Worm (Caenorhabditis elegans) whole organism, L3 larva: ENCODE results near the gene rpn-13.

Experiments
- R02D3.7 ChIP-seq: fragments of 150-350 bp; optimal IDR thresholded peaks from 2 replicates; lab custom pipeline; 2014; ENCODE audit warnings: missing biosample characterization, missing genetic modification characterization
- ama-1 ChIP-seq: fragments of 150-350 bp; optimal IDR thresholded peaks from 2 replicates; lab custom pipeline; 2018
- egl-27 ChIP-seq: sonication (generic microtip); optimal IDR thresholded peaks from 4 replicates; lab custom pipeline; 2017; ENCODE audit warnings: missing biosample characterization, missing genetic modification reagents, missing genetic modification characterization
- elt-2 ChIP-seq: sonication (generic microtip); optimal IDR thresholded peaks from 2 replicates; lab custom pipeline; 2016; ENCODE audit warnings: missing genetic modification reagents, mild to moderate bottlenecking, missing genetic modification characterization, missing compliant biosample characterization
- elt-3 ChIP-seq, 3 experiments: fragments of 150-350 bp in 1 of 3; sonication (generic microtip) in 2 of 3; optimal IDR thresholded peaks; 2 replicates in 2 of 3; 4 replicates in 1 of 3; lab custom pipeline; 2014 to 2017; ENCODE audit warnings: missing biosample characterization in 3 of 3, missing genetic modification characterization in 3 of 3
- fos-1 ChIP-seq: fragments of 150-350 bp; optimal IDR thresholded peaks from 2 replicates; lab custom pipeline; 2014; ENCODE audit warnings: missing biosample characterization, missing genetic modification characterization
- nfya-1 ChIP-seq: sonication (generic microtip); optimal IDR thresholded peaks from 2 replicates; lab custom pipeline; 2017; ENCODE audit warnings: missing genetic modification characterization, mild to moderate bottlenecking, missing compliant biosample characterization, antibody characterized with exemption, moderate library complexity; ENCODE audit not compliant: insufficient read depth
- nhr-77 ChIP-seq: fragments of 150-350 bp; optimal IDR thresholded peaks from 2 replicates; lab custom pipeline; 2014; ENCODE audit warnings: missing biosample characterization, missing genetic modification characterization
- pqm-1 ChIP-seq: fragments of 150-350 bp; optimal IDR thresholded peaks from 2 replicates; lab custom pipeline; 2017; ENCODE audit warnings: missing biosample characterization, missing genetic modification characterization, inconsistent platforms
- unc-62 ChIP-seq: fragments of 150-350 bp; sonication (generic microtip); optimal IDR thresholded peaks from 4 replicates; lab custom pipeline; 2014; ENCODE audit warnings: missing biosample characterization, missing genetic modification reagents, missing genetic modification characterization
- zag-1 ChIP-seq: fragments of 150-350 bp; optimal IDR thresholded peaks from 2 replicates; lab custom pipeline; 2014; ENCODE audit warnings: missing biosample characterization, missing genetic modification characterization

- no peak for TF ChIP-seq egl-27
- no peak for TF ChIP-seq fos-1 (tag; lab: Kevin White, UChicago)
- no peak for TF ChIP-seq zag-1 (tag; lab: Kevin White, UChicago)
- peak; percentile 29 for TF ChIP-seq elt-2 (tag; lab: Kevin White, UChicago)
- TF ChIP-seq elt-3 (tag; optimal IDR thresholded peaks at IDR 0.05; lab: Kevin White, UChicago), result peak in 1 of 3 experiments; percentile 89
- TF ChIP-seq unc-62, result no peak
- TF ChIP-seq ama-1 (lab: Kevin White, UChicago), result no peak
- no peak for TF ChIP-seq nfya-1 (tag; lab: Kevin White, UChicago)
- no peak for TF ChIP-seq pqm-1 (tag; lab: Kevin White, UChicago)
- TF ChIP-seq nhr-77 (tag; lab: Kevin White, UChicago), result no peak
- no peak for TF ChIP-seq R02D3.7 (tag; lab: Kevin White, UChicago)
These were observed 1.8 kb downstream of the rpn-13 start, which contains the start of gene let-767 for ce11 chrIII:6339919-6340434.
